Fruit fly (Drosophila melanogaster) whole organism, embryonic: ENCODE results near the gene stv.
A peak's percentile ranks its signal among the peaks of the same experiment; 100 is the strongest.

ENCODE experiments used
- CG3847 ChIP-seq: fragments of 200-800 bp; sonication (Bioruptor generic); IDR thresholded peaks from 2 replicates; pipeline ENCODE4 v1.3.6; 2022; ENCODE audit warnings: missing biosample characterization, missing genetic modification characterization
- Sox102F ChIP-seq: fragments of 200-800 bp; sonication (Bioruptor generic); optimal IDR thresholded peaks from 2 replicates; lab custom pipeline; 2018; ENCODE audit warnings: missing biosample characterization, mild to moderate bottlenecking, missing genetic modification characterization, moderate library complexity

dm6 chr3L:13476566-13477452 lies 532 bp upstream of the stv start:
- TF ChIP-seq CG3847 (GFP tag; lab: Robert Waterston, UW) (peak; percentile 87), Sox102F (GFP tag; lab: Kevin White, UChicago) (peak; percentile 94)
